Worm (Caenorhabditis elegans): ENCODE measurements around the gene nspg-10.

The nspg-10 gene

ce11 chrIV:4609568-4609967 is 4.0 kb downstream of the nspg-10 start, which contains the start of gene col-110:
col-110 (minus strand) TSS chrIV:4609668.
- TF ChIP-seq ztf-23 (GFP tag; IDR thresholded peaks at IDR 0.05) (no peak), flt-1 (GFP tag; IDR thresholded peaks at IDR 0.05) (no peak), ztf-29 (GFP tag; IDR thresholded peaks at IDR 0.05) (no peak), cog-1 (tag; optimal IDR thresholded peaks at IDR 0.05) (no peak), med-1 (GFP tag; optimal IDR thresholded peaks at IDR 0.05; ENCODE audit: insufficient read depth) (no peak), tab-1 (GFP tag; IDR thresholded peaks at IDR 0.05) (no peak), T22C8.4 (GFP tag; IDR thresholded peaks at IDR 0.05) (no peak), klf-2 (GFP tag; conservative IDR thresholded peaks at IDR 0.05) (no peak), ref-1 (GFP tag; conservative IDR thresholded peaks at IDR 0.05) (no peak)

DNA sequence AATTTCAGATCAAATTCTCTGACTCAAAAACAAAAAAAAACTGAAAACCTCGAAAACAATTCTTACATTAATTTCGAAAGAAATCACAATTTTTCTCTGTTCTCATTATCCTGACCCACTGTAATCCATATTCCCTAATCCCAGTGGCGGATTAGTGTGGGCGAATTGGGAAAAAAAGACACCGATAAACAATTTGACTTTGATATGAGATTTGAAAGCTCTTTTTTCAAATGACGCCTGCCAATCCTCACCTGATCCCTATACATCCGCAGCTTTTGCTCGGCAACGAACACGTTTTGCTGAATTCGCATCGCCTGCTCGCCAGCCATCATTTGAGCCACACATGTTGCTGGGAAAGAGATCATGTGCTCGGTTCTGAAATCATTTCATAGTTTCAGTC is 6.2 kb downstream of the nspg-10 start:
- TF ChIP-seq ztf-29 (GFP tag; IDR thresholded peaks at IDR 0.05) (no peak), ztf-23 (GFP tag; IDR thresholded peaks at IDR 0.05) (no peak), klf-2 (GFP tag; conservative IDR thresholded peaks at IDR 0.05) (no peak), tab-1 (GFP tag; IDR thresholded peaks at IDR 0.05) (no peak)

DNA sequence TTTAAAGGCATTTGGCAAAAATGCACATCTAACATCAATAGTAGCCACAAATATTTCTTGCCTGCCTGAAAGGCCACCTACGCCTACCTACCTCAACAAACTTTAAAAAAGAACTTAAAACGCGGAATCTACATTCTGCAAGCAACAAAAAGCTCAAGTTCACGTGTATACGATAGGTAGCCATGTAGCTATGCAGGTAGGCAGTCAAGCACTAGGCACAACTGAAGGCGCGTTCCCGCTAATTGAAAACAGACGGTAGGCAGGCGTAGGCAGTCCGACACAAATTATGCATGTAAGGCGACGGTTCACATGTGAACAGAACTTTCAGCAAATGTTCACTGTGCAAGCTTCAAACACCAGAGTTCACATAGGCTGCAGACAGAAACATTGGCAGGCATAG is 7.0 kb downstream of the nspg-10 start:
- TF ChIP-seq cog-1 (tag; optimal IDR thresholded peaks at IDR 0.05) (no peak), med-1 (GFP tag; optimal IDR thresholded peaks at IDR 0.05; ENCODE audit: insufficient read depth) (no peak), klf-2 (GFP tag; conservative IDR thresholded peaks at IDR 0.05) (no peak), ztf-29 (GFP tag; IDR thresholded peaks at IDR 0.05) (no peak), ref-1 (GFP tag; conservative IDR thresholded peaks at IDR 0.05) (no peak), tab-1 (GFP tag; IDR thresholded peaks at IDR 0.05) (no peak), ztf-23 (GFP tag; IDR thresholded peaks at IDR 0.05) (no peak), flt-1 (GFP tag; IDR thresholded peaks at IDR 0.05) (no peak), T22C8.4 (GFP tag; IDR thresholded peaks at IDR 0.05) (no peak)

DNA sequence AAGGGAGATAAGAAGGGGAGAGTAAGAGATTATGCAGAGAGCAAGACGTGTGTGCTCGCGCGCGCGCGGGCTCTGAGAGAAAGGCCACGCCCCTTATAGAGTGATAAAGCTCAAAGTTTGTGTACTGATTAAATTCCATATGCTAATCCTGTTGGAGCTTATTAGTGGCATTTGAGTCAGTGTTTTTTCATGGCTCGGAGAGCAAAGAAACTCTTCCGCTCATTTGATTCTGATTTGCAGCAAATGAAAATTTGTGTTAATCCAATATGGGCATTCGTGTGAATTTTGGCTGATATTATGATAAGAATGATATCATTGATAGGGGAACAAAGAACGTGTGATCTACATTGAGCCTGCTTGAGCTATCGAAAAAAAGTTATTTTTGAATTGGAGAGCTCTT is 7.9 kb downstream of the nspg-10 start:
- TF ChIP-seq ztf-23 (GFP tag; IDR thresholded peaks at IDR 0.05) (no peak), ztf-29 (GFP tag; IDR thresholded peaks at IDR 0.05) (no peak), cog-1 (tag; optimal IDR thresholded peaks at IDR 0.05) (no peak), klf-2 (GFP tag; conservative IDR thresholded peaks at IDR 0.05) (no peak), flt-1 (GFP tag; IDR thresholded peaks at IDR 0.05) (no peak), T22C8.4 (GFP tag; IDR thresholded peaks at IDR 0.05) (no peak), ref-1 (GFP tag; conservative IDR thresholded peaks at IDR 0.05) (no peak), med-1 (GFP tag; optimal IDR thresholded peaks at IDR 0.05; ENCODE audit: insufficient read depth) (no peak), tab-1 (GFP tag; IDR thresholded peaks at IDR 0.05) (no peak)

DNA sequence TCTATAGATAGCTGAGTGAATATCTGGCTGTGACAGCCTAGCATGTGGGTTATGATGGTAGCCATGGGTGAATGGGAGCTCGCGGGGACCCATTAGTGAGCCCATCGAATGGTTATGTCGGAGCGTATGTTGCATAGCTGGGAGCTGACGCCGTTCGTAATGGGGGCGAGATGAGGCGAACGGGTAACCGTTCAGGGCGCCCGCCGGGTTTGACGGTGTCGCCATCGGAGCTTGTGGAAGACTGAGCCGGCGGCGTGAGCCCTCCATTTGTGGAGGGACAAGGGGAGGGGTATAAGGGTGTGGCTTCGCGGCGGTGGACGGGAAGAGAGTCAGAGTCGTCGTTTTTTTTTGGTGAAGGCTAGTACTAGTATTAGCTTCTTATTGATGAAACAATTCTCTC is 18.3 kb downstream of the nspg-10 start:
- TF ChIP-seq ztf-29 (GFP tag; IDR thresholded peaks at IDR 0.05), result no peak
- no peak for TF ChIP-seq ztf-23 (GFP tag; IDR thresholded peaks at IDR 0.05)
- TF ChIP-seq cog-1 (tag; optimal IDR thresholded peaks at IDR 0.05), result no peak
- no peak for TF ChIP-seq T22C8.4 (GFP tag; IDR thresholded peaks at IDR 0.05)
- no peak for TF ChIP-seq tab-1 (GFP tag; IDR thresholded peaks at IDR 0.05)
- TF ChIP-seq ref-1 (GFP tag; conservative IDR thresholded peaks at IDR 0.05), result no peak
- TF ChIP-seq klf-2 (GFP tag; conservative IDR thresholded peaks at IDR 0.05), result no peak
- TF ChIP-seq flt-1 (GFP tag; IDR thresholded peaks at IDR 0.05), result no peak
- TF ChIP-seq med-1 (GFP tag; optimal IDR thresholded peaks at IDR 0.05; ENCODE audit: insufficient read depth), result no peak

ce11 chrIV:4633393-4633792 is 27.8 kb downstream of the nspg-10 start, which contains the start of gene R105.1:
R105.1 (plus strand) TSS chrIV:4633693.
- TF ChIP-seq med-1 (GFP tag; optimal IDR thresholded peaks at IDR 0.05; ENCODE audit: insufficient read depth), result no peak
- no peak for TF ChIP-seq T22C8.4 (GFP tag; IDR thresholded peaks at IDR 0.05)
- no peak for TF ChIP-seq flt-1 (GFP tag; IDR thresholded peaks at IDR 0.05)
- TF ChIP-seq tab-1 (GFP tag; IDR thresholded peaks at IDR 0.05), result no peak
- no peak for TF ChIP-seq ztf-29 (GFP tag; IDR thresholded peaks at IDR 0.05)
- no peak for TF ChIP-seq cog-1 (tag; optimal IDR thresholded peaks at IDR 0.05)
- TF ChIP-seq klf-2 (GFP tag; conservative IDR thresholded peaks at IDR 0.05), result no peak

- no peak for TF ChIP-seq ztf-23 (GFP tag; IDR thresholded peaks at IDR 0.05)
- no peak for TF ChIP-seq ztf-29 (GFP tag; IDR thresholded peaks at IDR 0.05)
- no peak for TF ChIP-seq klf-2 (GFP tag; conservative IDR thresholded peaks at IDR 0.05)
- no peak for TF ChIP-seq cog-1 (tag; optimal IDR thresholded peaks at IDR 0.05)
- TF ChIP-seq flt-1 (GFP tag; IDR thresholded peaks at IDR 0.05), result no peak
- no peak for TF ChIP-seq T22C8.4 (GFP tag; IDR thresholded peaks at IDR 0.05)
- no peak for TF ChIP-seq ref-1 (GFP tag; conservative IDR thresholded peaks at IDR 0.05)
- TF ChIP-seq tab-1 (GFP tag; IDR thresholded peaks at IDR 0.05), result no peak
- TF ChIP-seq med-1 (GFP tag; optimal IDR thresholded peaks at IDR 0.05; ENCODE audit: insufficient read depth), result no peak
Observed at ce11 chrIV:4636001-4636400, 30.4 kb downstream of the nspg-10 start, which contains the start of gene R105.5. R105.5 (plus strand) TSS chrIV:4636301.

DNA sequence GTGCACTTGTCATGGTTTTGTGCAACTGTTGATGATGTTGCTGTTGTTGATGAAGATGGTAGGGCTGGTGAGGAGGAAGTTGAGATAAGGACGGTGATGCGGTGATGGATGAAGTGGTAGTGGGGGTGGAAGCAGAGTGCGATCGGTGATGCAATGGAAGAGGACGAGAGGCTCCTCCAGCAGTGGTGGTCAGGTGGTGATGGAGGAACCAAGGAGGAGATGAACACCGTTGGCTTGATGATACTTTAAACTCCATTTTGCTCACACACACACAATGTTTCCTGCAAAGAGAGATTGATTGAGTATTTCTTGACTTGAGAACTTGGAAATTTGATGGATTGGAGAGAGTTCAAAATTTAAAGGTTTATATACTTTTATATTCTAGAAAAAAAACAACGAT is 32.3 kb downstream of the nspg-10 start, which contains the start of gene F19C7.8:
TSS of gene F19C7.8 (minus strand) at position 256 of the 400 bp plus-strand sequence.
- TF ChIP-seq cog-1 (tag; optimal IDR thresholded peaks at IDR 0.05) (no peak), med-1 (GFP tag; optimal IDR thresholded peaks at IDR 0.05; ENCODE audit: insufficient read depth) (no peak), T22C8.4 (GFP tag; IDR thresholded peaks at IDR 0.05) (no peak), ztf-23 (GFP tag; IDR thresholded peaks at IDR 0.05) (no peak), flt-1 (GFP tag; IDR thresholded peaks at IDR 0.05) (no peak), ztf-29 (GFP tag; IDR thresholded peaks at IDR 0.05) (no peak), tab-1 (GFP tag; IDR thresholded peaks at IDR 0.05) (no peak), ref-1 (GFP tag; conservative IDR thresholded peaks at IDR 0.05) (no peak), klf-2 (GFP tag; conservative IDR thresholded peaks at IDR 0.05) (no peak)

- TF ChIP-seq flt-1 (GFP tag; IDR thresholded peaks at IDR 0.05) (no peak), tab-1 (GFP tag; IDR thresholded peaks at IDR 0.05) (no peak), ztf-23 (GFP tag; IDR thresholded peaks at IDR 0.05) (no peak), ref-1 (GFP tag; conservative IDR thresholded peaks at IDR 0.05) (no peak), cog-1 (tag; optimal IDR thresholded peaks at IDR 0.05) (no peak), ztf-29 (GFP tag; IDR thresholded peaks at IDR 0.05) (no peak), T22C8.4 (GFP tag; IDR thresholded peaks at IDR 0.05) (no peak), klf-2 (GFP tag; conservative IDR thresholded peaks at IDR 0.05) (no peak), med-1 (GFP tag; optimal IDR thresholded peaks at IDR 0.05; ENCODE audit: insufficient read depth) (no peak)
Observed at ce11 chrIV:4639352-4639751, 33.8 kb downstream of the nspg-10 start.

DNA sequence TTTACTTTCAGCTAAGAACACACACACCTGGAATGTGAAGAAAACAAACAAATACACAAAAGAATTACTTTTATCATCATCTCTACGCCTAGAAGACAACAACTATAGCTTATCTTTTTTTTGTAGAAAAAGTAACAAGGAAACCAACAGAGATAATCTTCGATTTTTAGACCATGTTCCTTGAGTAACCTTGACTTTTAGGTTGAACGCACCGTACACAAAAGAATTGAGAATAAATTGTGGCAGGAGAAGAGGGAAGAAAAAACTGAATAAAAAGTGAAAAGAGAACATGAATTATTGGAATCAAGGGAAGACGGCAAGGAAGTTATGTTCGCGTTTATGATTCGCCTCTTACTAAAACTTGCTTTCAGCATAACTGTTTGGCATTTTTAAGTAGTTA is 35.4 kb downstream of the nspg-10 start:
- TF ChIP-seq klf-2 (GFP tag; conservative IDR thresholded peaks at IDR 0.05) (no peak), med-1 (GFP tag; optimal IDR thresholded peaks at IDR 0.05; ENCODE audit: insufficient read depth) (no peak), ztf-29 (GFP tag; IDR thresholded peaks at IDR 0.05) (no peak), ref-1 (GFP tag; conservative IDR thresholded peaks at IDR 0.05) (no peak), tab-1 (GFP tag; IDR thresholded peaks at IDR 0.05) (no peak)

Measured in whole organism, midembryonic.